Worm (Caenorhabditis elegans): ENCODE data around the gene ugt-11.

Gene ugt-11

ce11 chrV:4864330-4864729, 30.5 kb downstream of the ugt-11 start:
- TF ChIP-seq hmg-4 (GFP tag; optimal IDR thresholded peaks at IDR 0.05) = no peak
- TF ChIP-seq ama-1 (optimal IDR thresholded peaks at IDR 0.05) = no peak
- TF ChIP-seq tra-4 (tag; optimal IDR thresholded peaks at IDR 0.05) = no peak
- no peak for TF ChIP-seq tbx-37 (GFP tag; conservative IDR thresholded peaks at IDR 0.05)
- TF ChIP-seq F13C5.2 (tag; optimal IDR thresholded peaks at IDR 0.05) = no peak
- TF ChIP-seq pes-1 (GFP tag; IDR thresholded peaks at IDR 0.05) = no peak
- no peak for TF ChIP-seq hnd-1 (tag; optimal IDR thresholded peaks at IDR 0.05)
- TF ChIP-seq ets-7 (tag; optimal IDR thresholded peaks at IDR 0.05) = no peak
- no peak for TF ChIP-seq ceh-13 (GFP tag; optimal IDR thresholded peaks at IDR 0.05)
- TF ChIP-seq aly-1 (tag; optimal IDR thresholded peaks at IDR 0.05) = no peak
- no peak for TF ChIP-seq scrt-1 (GFP tag; IDR thresholded peaks at IDR 0.05)
- TF ChIP-seq tbx-11 (GFP tag; IDR thresholded peaks at IDR 0.05) = no peak
- no peak for TF ChIP-seq ceh-36 (tag; optimal IDR thresholded peaks at IDR 0.05)
- no peak for TF ChIP-seq flt-1 (GFP tag; IDR thresholded peaks at IDR 0.05)
- no peak for TF ChIP-seq hmbx-1 (tag; optimal IDR thresholded peaks at IDR 0.05)
- no peak for TF ChIP-seq sea-1 (GFP tag; conservative IDR thresholded peaks at IDR 0.05)
- TF ChIP-seq B0310.2 (tag; optimal IDR thresholded peaks at IDR 0.05) = no peak

ce11 chrV:4862737-4863136, 32.1 kb downstream of the ugt-11 start, which contains the start of gene C37H5.13:
Gene C37H5.13, minus strand, starts transcription at chrV:4862965.
- TF ChIP-seq ets-7 (tag; optimal IDR thresholded peaks at IDR 0.05) = no peak
- TF ChIP-seq hmg-4 (GFP tag; optimal IDR thresholded peaks at IDR 0.05) = no peak
- TF ChIP-seq tra-4 (tag; optimal IDR thresholded peaks at IDR 0.05) = no peak
- TF ChIP-seq flt-1 (GFP tag; IDR thresholded peaks at IDR 0.05) = no peak
- no peak for TF ChIP-seq hmbx-1 (tag; optimal IDR thresholded peaks at IDR 0.05)
- TF ChIP-seq ceh-36 (tag; optimal IDR thresholded peaks at IDR 0.05) = no peak
- no peak for TF ChIP-seq sea-1 (GFP tag; conservative IDR thresholded peaks at IDR 0.05)
- no peak for TF ChIP-seq scrt-1 (GFP tag; IDR thresholded peaks at IDR 0.05)

ce11 chrV:4860525-4860924, 34.3 kb downstream of the ugt-11 start:
- TF ChIP-seq ama-1 (optimal IDR thresholded peaks at IDR 0.05) (no peak), sea-1 (GFP tag; conservative IDR thresholded peaks at IDR 0.05) (no peak), tbx-37 (GFP tag; conservative IDR thresholded peaks at IDR 0.05) (no peak), hmg-4 (GFP tag; optimal IDR thresholded peaks at IDR 0.05) (no peak), ceh-36 (tag; optimal IDR thresholded peaks at IDR 0.05) (peak; percentile 1), B0310.2 (tag; optimal IDR thresholded peaks at IDR 0.05) (no peak), pes-1 (GFP tag; IDR thresholded peaks at IDR 0.05) (no peak), ets-7 (tag; optimal IDR thresholded peaks at IDR 0.05) (no peak), F13C5.2 (tag; optimal IDR thresholded peaks at IDR 0.05) (peak; percentile 41), tra-4 (tag; optimal IDR thresholded peaks at IDR 0.05) (no peak), hmbx-1 (tag; optimal IDR thresholded peaks at IDR 0.05) (no peak), ceh-13 (GFP tag; optimal IDR thresholded peaks at IDR 0.05) (no peak)

- no peak for TF ChIP-seq pes-1 (GFP tag; IDR thresholded peaks at IDR 0.05)
- no peak for TF ChIP-seq ama-1 (optimal IDR thresholded peaks at IDR 0.05)
- no peak for TF ChIP-seq sea-1 (GFP tag; conservative IDR thresholded peaks at IDR 0.05)
Measured at ce11 chrV:4857561-4857960, 37.3 kb downstream of the ugt-11 start.

ce11 chrV:4851969-4852368, 42.9 kb downstream of the ugt-11 start:
- TF ChIP-seq F13C5.2 (tag; optimal IDR thresholded peaks at IDR 0.05) (no peak), ceh-36 (tag; optimal IDR thresholded peaks at IDR 0.05) (no peak), scrt-1 (GFP tag; IDR thresholded peaks at IDR 0.05) (no peak), pes-1 (GFP tag; IDR thresholded peaks at IDR 0.05) (no peak)

- TF ChIP-seq tbx-37 (GFP tag; conservative IDR thresholded peaks at IDR 0.05) (no peak), ceh-36 (tag; optimal IDR thresholded peaks at IDR 0.05) (no peak), pes-1 (GFP tag; IDR thresholded peaks at IDR 0.05) (no peak), ceh-13 (GFP tag; optimal IDR thresholded peaks at IDR 0.05) (no peak), hmg-4 (GFP tag; optimal IDR thresholded peaks at IDR 0.05) (no peak), F13C5.2 (tag; optimal IDR thresholded peaks at IDR 0.05) (no peak), tbx-11 (GFP tag; IDR thresholded peaks at IDR 0.05) (no peak), B0310.2 (tag; optimal IDR thresholded peaks at IDR 0.05) (no peak), aly-1 (tag; optimal IDR thresholded peaks at IDR 0.05) (no peak), flt-1 (GFP tag; IDR thresholded peaks at IDR 0.05) (no peak), sea-1 (GFP tag; conservative IDR thresholded peaks at IDR 0.05) (no peak), ets-7 (tag; optimal IDR thresholded peaks at IDR 0.05) (no peak), hmbx-1 (tag; optimal IDR thresholded peaks at IDR 0.05) (no peak), scrt-1 (GFP tag; IDR thresholded peaks at IDR 0.05) (no peak)
Measured at ce11 chrV:4851138-4851537, 43.7 kb downstream of the ugt-11 start, which contains the start of gene nex-4. Gene nex-4, plus strand, starts transcription at chrV:4851438.

ce11 chrV:4850446-4850845, 44.4 kb downstream of the ugt-11 start:
- TF ChIP-seq ets-7 (tag; optimal IDR thresholded peaks at IDR 0.05) (no peak), ama-1 (optimal IDR thresholded peaks at IDR 0.05) (no peak), ceh-13 (GFP tag; optimal IDR thresholded peaks at IDR 0.05) (no peak), hmg-4 (GFP tag; optimal IDR thresholded peaks at IDR 0.05) (no peak), hmbx-1 (tag; optimal IDR thresholded peaks at IDR 0.05) (no peak), scrt-1 (GFP tag; IDR thresholded peaks at IDR 0.05) (no peak), F13C5.2 (tag; optimal IDR thresholded peaks at IDR 0.05) (no peak), tra-4 (tag; optimal IDR thresholded peaks at IDR 0.05) (no peak), ceh-36 (tag; optimal IDR thresholded peaks at IDR 0.05) (no peak), pes-1 (GFP tag; IDR thresholded peaks at IDR 0.05) (no peak), tbx-11 (GFP tag; IDR thresholded peaks at IDR 0.05) (no peak), tbx-37 (GFP tag; conservative IDR thresholded peaks at IDR 0.05) (no peak), aly-1 (tag; optimal IDR thresholded peaks at IDR 0.05) (no peak), flt-1 (GFP tag; IDR thresholded peaks at IDR 0.05) (no peak), B0310.2 (tag; optimal IDR thresholded peaks at IDR 0.05) (no peak), hnd-1 (tag; optimal IDR thresholded peaks at IDR 0.05) (no peak), sea-1 (GFP tag; conservative IDR thresholded peaks at IDR 0.05) (no peak)

ce11 chrV:4847424-4847823, 47.4 kb downstream of the ugt-11 start, which contains the start of gene abhd-5.1:
Gene abhd-5.1, plus strand, starts transcription at chrV:4847653.
- no peak for TF ChIP-seq tbx-37 (GFP tag; conservative IDR thresholded peaks at IDR 0.05)
- no peak for TF ChIP-seq F13C5.2 (tag; optimal IDR thresholded peaks at IDR 0.05)
- no peak for TF ChIP-seq ets-7 (tag; optimal IDR thresholded peaks at IDR 0.05)
- TF ChIP-seq ceh-36 (tag; optimal IDR thresholded peaks at IDR 0.05) = no peak
- no peak for TF ChIP-seq scrt-1 (GFP tag; IDR thresholded peaks at IDR 0.05)
- TF ChIP-seq hmbx-1 (tag; optimal IDR thresholded peaks at IDR 0.05) = no peak
- TF ChIP-seq B0310.2 (tag; optimal IDR thresholded peaks at IDR 0.05) = no peak
- TF ChIP-seq pes-1 (GFP tag; IDR thresholded peaks at IDR 0.05) = no peak
- no peak for TF ChIP-seq aly-1 (tag; optimal IDR thresholded peaks at IDR 0.05)
- TF ChIP-seq tbx-11 (GFP tag; IDR thresholded peaks at IDR 0.05) = no peak
- TF ChIP-seq tra-4 (tag; optimal IDR thresholded peaks at IDR 0.05) = no peak
- no peak for TF ChIP-seq ceh-13 (GFP tag; optimal IDR thresholded peaks at IDR 0.05)
- no peak for TF ChIP-seq ama-1 (optimal IDR thresholded peaks at IDR 0.05)
- no peak for TF ChIP-seq hnd-1 (tag; optimal IDR thresholded peaks at IDR 0.05)
